Worm (Caenorhabditis elegans): ENCODE results near the gene srd-43.

The srd-43 gene

ce11 chrX:13306869-13307446 lies 1.3 kb upstream of the srd-43 start (continued):
- peak; percentile 89 for TF ChIP-seq syd-9 (tag; optimal IDR thresholded peaks at IDR 0.05)

ce11 chrX:13303357-13303756 lies 2.3 kb downstream of the srd-43 start, which contains the start of gene srd-42:
Gene srd-42 (minus strand): TSS chrX:13303457.
- TF ChIP-seq ceh-48 (tag; optimal IDR thresholded peaks at IDR 0.05): no peak
- TF ChIP-seq zip-5 (tag; optimal IDR thresholded peaks at IDR 0.05): no peak
- no peak for TF ChIP-seq pros-1 (tag; optimal IDR thresholded peaks at IDR 0.05)
- no peak for TF ChIP-seq sox-4 (tag; optimal IDR thresholded peaks at IDR 0.05)
- TF ChIP-seq sox-2 (GFP tag; IDR thresholded peaks at IDR 0.05): no peak
- TF ChIP-seq madf-2 (tag; optimal IDR thresholded peaks at IDR 0.05): no peak
- no peak for TF ChIP-seq lin-11 (tag; optimal IDR thresholded peaks at IDR 0.05)

- TF ChIP-seq gmeb-2 (tag; optimal IDR thresholded peaks at IDR 0.05) (no peak), nfya-1 (tag; optimal IDR thresholded peaks at IDR 0.05) (no peak), hlh-13 (GFP tag; optimal IDR thresholded peaks at IDR 0.05) (no peak), ceh-48 (tag; optimal IDR thresholded peaks at IDR 0.05) (no peak), ref-2 (tag; optimal IDR thresholded peaks at IDR 0.05) (no peak), hlh-6 (tag; optimal IDR thresholded peaks at IDR 0.05) (no peak), unc-3 (GFP tag; conservative IDR thresholded peaks at IDR 0.05) (no peak), unc-3 (tag; optimal IDR thresholded peaks at IDR 0.05) (no peak)
These were observed 5.1 kb downstream of the srd-43 start, which contains the start of gene srd-39 for ce11 chrX:13300503-13300902. Gene srd-39 (minus strand): TSS chrX:13300603.

- TF ChIP-seq sox-4 (tag; optimal IDR thresholded peaks at IDR 0.05) (no peak), F13H6.1 (tag; optimal IDR thresholded peaks at IDR 0.05) (no peak), C08G9.2 (tag; optimal IDR thresholded peaks at IDR 0.05) (no peak), hlh-8 (tag; optimal IDR thresholded peaks at IDR 0.05) (no peak), unc-42 (tag; optimal IDR thresholded peaks at IDR 0.05) (no peak), ceh-24 (tag; optimal IDR thresholded peaks at IDR 0.05) (no peak), npax-4 (tag; optimal IDR thresholded peaks at IDR 0.05) (no peak), ztf-16 (tag; optimal IDR thresholded peaks at IDR 0.05) (no peak), nhr-232 (tag; optimal IDR thresholded peaks at IDR 0.05) (no peak), elt-2 (tag; optimal IDR thresholded peaks at IDR 0.05) (no peak), hlh-30 (tag; optimal IDR thresholded peaks at IDR 0.05; ENCODE audit: insufficient read depth) (no peak), ceh-19 (GFP tag; optimal IDR thresholded peaks at IDR 0.05) (no peak), rnt-1 (tag; optimal IDR thresholded peaks at IDR 0.05) (no peak)
These were observed 11.0 kb downstream of the srd-43 start, which contains the start of gene srd-36 for ce11 chrX:13294669-13295068. Gene srd-36 (minus strand): TSS chrX:13294769.

- TF ChIP-seq rnt-1 (tag; optimal IDR thresholded peaks at IDR 0.05) (no peak), zip-5 (tag; optimal IDR thresholded peaks at IDR 0.05) (no peak), hlh-30 (tag; optimal IDR thresholded peaks at IDR 0.05; ENCODE audit: insufficient read depth) (no peak), unc-42 (tag; optimal IDR thresholded peaks at IDR 0.05) (no peak), elt-2 (tag; optimal IDR thresholded peaks at IDR 0.05) (no peak), ceh-18 (tag; optimal IDR thresholded peaks at IDR 0.05) (no peak), ceh-30 (tag; optimal IDR thresholded peaks at IDR 0.05) (no peak), ref-2 (tag; optimal IDR thresholded peaks at IDR 0.05) (no peak), K02D7.2 (tag; optimal IDR thresholded peaks at IDR 0.05) (no peak), gmeb-2 (tag; optimal IDR thresholded peaks at IDR 0.05) (no peak), pha-2 (tag; optimal IDR thresholded peaks at IDR 0.05) (no peak), elt-4 (tag; optimal IDR thresholded peaks at IDR 0.05) (no peak), unc-86 (tag; optimal IDR thresholded peaks at IDR 0.05) (no peak), ceh-6 (GFP tag; optimal IDR thresholded peaks at IDR 0.05) (no peak)
These were observed 12.6 kb downstream of the srd-43 start for ce11 chrX:13293023-13293422.
